Fruit fly (Drosophila melanogaster) whole organism, embryonic: ENCODE measurements around the gene Tango9.

Experiments used
- Atf-2 ChIP-seq: fragments of 200-800 bp; sonication (Bioruptor generic); optimal IDR thresholded peaks from 2 replicates; lab custom pipeline; 2016; ENCODE audit warnings: missing biosample characterization, missing genetic modification characterization
- CG12942 ChIP-seq: fragments of 200-800 bp; sonication (Bioruptor generic); optimal IDR thresholded peaks from 3 replicates; lab custom pipeline; 2016; ENCODE audit warnings: missing biosample characterization, missing genetic modification characterization
- CG2712 ChIP-seq: fragments of 200-800 bp; optimal IDR thresholded peaks from 3 replicates; lab custom pipeline; 2019; ENCODE audit warnings: missing biosample characterization, mild to moderate bottlenecking, missing genetic modification characterization, moderate library complexity
- CG6683 ChIP-seq: fragments of 200-800 bp; sonication (Bioruptor generic); optimal IDR thresholded peaks from 2 replicates; lab custom pipeline; 2017; ENCODE audit warnings: missing biosample characterization, mild to moderate bottlenecking, missing genetic modification characterization, missing genetic modification reagents
- ERR ChIP-seq: fragments of 200-800 bp; sonication (Bioruptor generic); optimal IDR thresholded peaks from 2 replicates; lab custom pipeline; 2016; ENCODE audit warnings: missing biosample characterization, missing genetic modification characterization
- Rx ChIP-seq: fragments of 200-800 bp; sonication (Bioruptor generic); IDR thresholded peaks from 2 replicates; pipeline ENCODE4 v1.3.6; 2022; ENCODE audit warnings: missing biosample characterization, missing genetic modification characterization
- ewg ChIP-seq: fragments of 200-800 bp; sonication (Bioruptor generic); optimal IDR thresholded peaks from 3 replicates; lab custom pipeline; 2017; ENCODE audit warnings: mild to moderate bottlenecking, missing biosample characterization, missing genetic modification reagents, missing genetic modification characterization

- no peak for TF ChIP-seq CG12942 (GFP tag; lab: Kevin White, UChicago)
- TF ChIP-seq CG6683, result no peak
- TF ChIP-seq CG2712 (tag; lab: Kevin White, UChicago), result no peak
- no peak for TF ChIP-seq Rx (GFP tag; lab: Robert Waterston, UW)
- TF ChIP-seq ERR (GFP tag; lab: Kevin White, UChicago), result no peak
- no peak for TF ChIP-seq Atf-2 (GFP tag; lab: Kevin White, UChicago)
- TF ChIP-seq ewg, result no peak
Measured at dm6 chr3R:11969217-11969616, 5.5 kb downstream of the Tango9 start.
